Fruit fly (Drosophila melanogaster): ENCODE results near the gene Pex1.

The Pex1 gene

DNA sequence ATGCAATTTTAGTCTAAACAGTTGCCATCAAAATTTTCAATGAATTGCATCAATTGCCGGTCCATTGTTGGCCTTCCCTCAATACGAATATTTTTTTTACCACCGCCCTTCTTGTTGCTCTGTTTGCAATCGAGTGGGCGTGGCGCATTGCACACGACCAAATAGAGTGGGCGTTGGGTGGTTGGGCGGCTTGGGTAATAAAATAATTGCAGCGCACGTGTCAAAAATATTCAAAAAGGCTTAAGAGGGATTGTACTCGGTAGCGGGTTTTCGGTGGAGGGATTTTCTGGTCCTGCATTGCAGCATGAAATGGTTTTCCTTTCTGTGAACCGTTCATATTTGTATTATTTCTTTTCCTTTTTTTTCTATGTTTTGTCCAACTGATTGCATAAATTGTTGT lies 17.3 kb downstream of the Pex1 start:
- no peak for TF ChIP-seq CG9948 (tag; optimal IDR thresholded peaks at IDR 0.05)
- no peak for TF ChIP-seq CG32121 (GFP tag; IDR thresholded peaks at IDR 0.05)
- no peak for TF ChIP-seq CG17806 (tag; optimal IDR thresholded peaks at IDR 0.05)
- no peak for TF ChIP-seq CG34367 (tag; optimal IDR thresholded peaks at IDR 0.05)
- no peak for TF ChIP-seq D1 (tag; optimal IDR thresholded peaks at IDR 0.05)
- no peak for TF ChIP-seq CG8301 (tag; optimal IDR thresholded peaks at IDR 0.05)
- no peak for TF ChIP-seq CG8159 (tag; optimal IDR thresholded peaks at IDR 0.05)
- TF ChIP-seq CG15710 (tag; optimal IDR thresholded peaks at IDR 0.05): no peak
- TF ChIP-seq Snoo (tag; optimal IDR thresholded peaks at IDR 0.05): no peak
- TF ChIP-seq CG4496 (GFP tag; IDR thresholded peaks at IDR 0.05): no peak
- no peak for TF ChIP-seq rn (GFP tag; IDR thresholded peaks at IDR 0.05)
- TF ChIP-seq Ets98B (GFP tag; IDR thresholded peaks at IDR 0.05): no peak
- no peak for TF ChIP-seq CG13204 (GFP tag; optimal IDR thresholded peaks at IDR 0.05)

DNA sequence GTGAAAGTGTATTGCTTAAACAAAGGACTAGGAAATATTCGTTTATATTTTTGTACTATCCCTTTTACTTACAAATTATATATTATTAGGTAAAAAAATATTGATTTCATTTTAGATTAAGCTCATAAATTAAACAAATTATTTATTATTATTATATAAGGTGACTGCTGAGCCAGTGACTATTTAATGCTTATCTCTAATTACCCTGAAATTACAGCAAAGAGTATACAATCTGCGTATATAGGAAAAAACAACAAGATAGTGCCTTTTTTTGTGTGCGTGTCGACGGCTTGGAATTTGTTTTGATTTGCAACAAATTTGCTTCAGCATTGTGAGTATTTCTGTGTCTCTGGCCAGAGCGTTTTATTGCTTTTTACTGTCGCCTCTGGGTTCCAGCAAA lies 17.8 kb downstream of the Pex1 start:
- TF ChIP-seq CG13204 (GFP tag; optimal IDR thresholded peaks at IDR 0.05): no peak
- no peak for TF ChIP-seq CG15710 (tag; optimal IDR thresholded peaks at IDR 0.05)
- TF ChIP-seq CG4496 (GFP tag; IDR thresholded peaks at IDR 0.05): no peak
- no peak for TF ChIP-seq CG32121 (GFP tag; IDR thresholded peaks at IDR 0.05)
- no peak for TF ChIP-seq CG14655 (GFP tag; optimal IDR thresholded peaks at IDR 0.05)
- no peak for TF ChIP-seq CG8159 (tag; optimal IDR thresholded peaks at IDR 0.05)
- no peak for TF ChIP-seq Pif1B (GFP tag; optimal IDR thresholded peaks at IDR 0.05)
- TF ChIP-seq CG8301 (tag; optimal IDR thresholded peaks at IDR 0.05): no peak

DNA sequence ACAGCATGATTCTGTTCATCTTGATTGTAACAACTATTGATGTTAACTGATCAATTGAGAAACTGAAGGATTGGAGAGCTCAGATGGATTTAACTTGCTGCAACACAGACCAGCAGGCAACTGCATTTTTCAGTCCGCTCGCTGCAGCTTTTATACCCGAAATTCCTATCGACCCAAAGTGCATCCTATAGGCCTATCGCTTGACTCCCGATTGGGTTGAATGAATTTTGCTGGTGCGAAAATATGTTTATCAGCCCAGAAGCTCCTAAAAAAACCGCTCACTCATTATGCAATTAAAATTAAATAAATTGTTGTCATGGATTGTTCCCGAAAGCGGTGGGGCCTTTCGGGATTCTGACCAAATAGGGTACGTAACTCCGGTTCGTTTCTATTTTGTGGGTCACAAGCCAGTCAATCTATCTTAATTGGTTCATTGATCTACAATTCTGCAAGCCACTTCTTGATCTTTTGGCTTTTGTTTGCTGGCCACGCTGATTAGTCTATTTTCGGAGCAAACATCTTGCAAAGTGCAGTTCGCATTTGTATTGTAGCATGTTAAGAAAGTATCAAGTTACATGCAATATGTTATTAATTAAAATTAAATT lies 26.4 kb downstream of the Pex1 start, which contains the start of gene Fbp1:
Gene Fbp1 (minus strand): TSS at position 113 of the 605 bp plus-strand sequence.
- no peak for TF ChIP-seq CG14655 (GFP tag; optimal IDR thresholded peaks at IDR 0.05)
- no peak for TF ChIP-seq CG12605 (GFP tag; IDR thresholded peaks at IDR 0.05)
- TF ChIP-seq Snoo (tag; optimal IDR thresholded peaks at IDR 0.05): no peak
- no peak for TF ChIP-seq CG8159 (tag; optimal IDR thresholded peaks at IDR 0.05)
- no peak for TF ChIP-seq D1 (tag; optimal IDR thresholded peaks at IDR 0.05)
- TF ChIP-seq CG10348 (GFP tag; IDR thresholded peaks at IDR 0.05): no peak
- no peak for TF ChIP-seq Ets98B (GFP tag; IDR thresholded peaks at IDR 0.05)
- TF ChIP-seq Pif1B (GFP tag; optimal IDR thresholded peaks at IDR 0.05): no peak
- no peak for TF ChIP-seq EcR (GFP tag; optimal IDR thresholded peaks at IDR 0.05)
- TF ChIP-seq CG34367 (tag; optimal IDR thresholded peaks at IDR 0.05): no peak
- no peak for TF ChIP-seq Pif1A (GFP tag; optimal IDR thresholded peaks at IDR 0.05)
- no peak for TF ChIP-seq CG4496 (GFP tag; IDR thresholded peaks at IDR 0.05)
- TF ChIP-seq CG9948 (tag; optimal IDR thresholded peaks at IDR 0.05): no peak

DNA sequence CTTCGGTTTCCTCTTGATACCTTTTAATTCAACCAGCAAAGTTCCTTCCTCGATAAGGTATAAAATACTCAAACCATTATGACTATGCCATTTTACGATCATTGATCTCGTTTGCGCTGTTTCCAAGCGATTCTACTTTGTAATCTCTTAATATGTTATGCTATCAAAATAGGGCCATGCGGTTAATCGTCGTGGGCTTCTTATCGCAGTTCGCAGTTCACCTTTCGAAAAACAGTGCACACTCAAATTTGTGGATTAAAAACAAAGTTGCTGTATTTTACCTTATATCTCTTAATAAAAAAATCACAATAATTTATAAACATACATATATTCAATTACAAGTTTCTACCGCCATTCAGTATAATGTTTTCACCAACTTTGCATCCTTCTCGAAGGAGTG lies 28.4 kb downstream of the Pex1 start:
- TF ChIP-seq CG13204 (GFP tag; optimal IDR thresholded peaks at IDR 0.05): no peak

DNA sequence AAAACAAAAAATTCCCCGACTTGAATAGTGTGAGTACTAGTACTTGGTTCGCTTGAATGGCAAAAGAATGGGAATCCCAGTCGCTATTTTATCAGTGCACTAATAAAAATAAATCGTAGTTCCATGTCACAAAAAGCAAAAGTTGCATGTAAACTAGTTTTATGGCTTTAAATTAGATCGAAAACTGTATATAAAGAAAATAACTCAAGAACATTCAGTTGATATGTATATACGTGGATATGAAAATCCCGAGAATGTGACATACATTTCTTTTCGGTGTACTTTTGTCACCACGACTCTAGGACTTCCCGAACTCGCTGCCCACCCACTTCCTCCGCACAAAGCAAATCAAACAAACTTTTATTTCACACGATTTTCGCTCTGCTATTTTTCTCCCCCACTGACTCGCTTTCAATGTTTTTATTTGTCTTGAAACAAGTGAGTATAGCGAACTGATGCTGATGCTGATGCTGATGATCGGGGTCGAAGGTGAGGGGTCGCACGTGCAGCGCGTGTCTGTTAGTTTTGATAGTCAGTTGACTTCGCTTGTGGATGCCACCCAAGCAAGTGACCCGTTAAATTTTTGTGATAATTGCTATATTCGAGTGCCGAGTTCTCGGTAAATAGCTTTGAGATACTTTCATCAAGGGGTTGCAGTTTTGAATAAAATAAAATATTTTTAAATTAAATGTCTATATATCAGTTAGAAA lies 29.9 kb downstream of the Pex1 start:
- no peak for TF ChIP-seq CG15710 (tag; optimal IDR thresholded peaks at IDR 0.05)
- no peak for TF ChIP-seq D1 (tag; optimal IDR thresholded peaks at IDR 0.05)
- no peak for TF ChIP-seq CG34367 (tag; optimal IDR thresholded peaks at IDR 0.05)
- TF ChIP-seq rn (GFP tag; IDR thresholded peaks at IDR 0.05): no peak
- TF ChIP-seq CG4496 (GFP tag; IDR thresholded peaks at IDR 0.05): no peak
- TF ChIP-seq CG8301 (tag; optimal IDR thresholded peaks at IDR 0.05): no peak
- TF ChIP-seq gl (tag; optimal IDR thresholded peaks at IDR 0.05): no peak
- TF ChIP-seq CG17806 (tag; optimal IDR thresholded peaks at IDR 0.05): no peak
- no peak for TF ChIP-seq Snoo (tag; optimal IDR thresholded peaks at IDR 0.05)
- TF ChIP-seq CG32121 (GFP tag; IDR thresholded peaks at IDR 0.05): no peak

DNA sequence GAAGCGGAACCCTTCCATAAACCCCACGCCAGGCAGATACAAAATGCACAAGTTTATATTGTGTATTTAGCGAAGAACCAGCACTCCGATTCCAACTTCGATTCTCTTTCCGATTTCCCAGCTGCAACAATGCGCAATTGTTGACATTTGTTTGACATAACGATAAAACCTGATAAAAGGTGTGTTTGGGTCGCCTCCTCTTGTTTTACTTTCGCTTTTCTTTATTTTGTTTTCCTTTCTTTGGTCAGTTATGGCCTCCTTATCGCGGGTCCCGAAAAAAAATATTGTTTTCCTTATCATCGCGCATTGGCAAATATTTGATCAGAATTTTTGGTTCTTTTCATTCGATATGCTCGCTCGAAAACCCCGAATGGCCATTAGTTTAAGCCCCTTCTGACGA lies 33.3 kb downstream of the Pex1 start:
- TF ChIP-seq D1 (tag; optimal IDR thresholded peaks at IDR 0.05) (no peak), CG32121 (GFP tag; IDR thresholded peaks at IDR 0.05) (no peak), fd96Ca (GFP tag; IDR thresholded peaks at IDR 0.05) (no peak), CG4496 (GFP tag; IDR thresholded peaks at IDR 0.05) (no peak), CG8301 (tag; optimal IDR thresholded peaks at IDR 0.05) (no peak), CG17806 (tag; optimal IDR thresholded peaks at IDR 0.05) (no peak), CG34367 (tag; optimal IDR thresholded peaks at IDR 0.05) (no peak), CG10348 (GFP tag; IDR thresholded peaks at IDR 0.05) (no peak), rn (GFP tag; IDR thresholded peaks at IDR 0.05) (no peak), CG8159 (tag; optimal IDR thresholded peaks at IDR 0.05) (no peak), Pif1A (GFP tag; optimal IDR thresholded peaks at IDR 0.05) (no peak)

DNA sequence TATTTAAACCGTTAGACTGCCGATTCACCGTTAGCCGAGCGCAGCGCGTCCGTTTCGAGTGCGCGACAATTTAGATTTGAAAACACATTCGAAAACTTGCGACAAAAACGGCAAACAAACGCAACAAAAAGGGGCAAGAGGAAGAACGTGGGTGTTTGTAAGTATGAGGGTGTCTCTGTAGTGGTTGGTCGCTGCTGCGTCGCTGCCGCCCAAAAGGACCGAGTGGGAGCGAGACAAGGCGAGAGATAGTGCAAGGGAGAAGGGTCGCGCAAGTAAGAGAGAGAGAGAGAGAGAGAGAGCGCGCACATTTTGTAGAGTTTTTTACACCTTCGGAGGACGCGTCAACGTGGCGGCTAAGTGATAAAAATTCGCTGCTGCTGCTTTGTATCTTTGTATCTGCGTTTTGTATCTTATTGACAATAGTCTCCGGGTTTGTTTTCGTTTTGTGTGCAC lies 36.4 kb downstream of the Pex1 start, which contains the start of gene Sox21a:
Gene Sox21a (minus strand): TSS at position 51 of the 453 bp plus-strand sequence.
- no peak for TF ChIP-seq CG17806 (tag; optimal IDR thresholded peaks at IDR 0.05)
- TF ChIP-seq CG9948 (tag; optimal IDR thresholded peaks at IDR 0.05): no peak
- no peak for TF ChIP-seq gl (tag; optimal IDR thresholded peaks at IDR 0.05)
- TF ChIP-seq Pif1A (GFP tag; optimal IDR thresholded peaks at IDR 0.05): no peak
- no peak for TF ChIP-seq CG8159 (tag; optimal IDR thresholded peaks at IDR 0.05)
- no peak for TF ChIP-seq EcR (GFP tag; optimal IDR thresholded peaks at IDR 0.05)
- no peak for TF ChIP-seq CG32121 (GFP tag; IDR thresholded peaks at IDR 0.05)
- TF ChIP-seq CG8301 (tag; optimal IDR thresholded peaks at IDR 0.05): no peak

All from whole organism, pupa.